Fruit fly (Drosophila melanogaster): ENCODE results near the gene Wnt10.

The Wnt10 gene

dm6 chr2L:7387813-7388558 lies 24.8 kb downstream of the Wnt10 start, which contains the start of the genes CG5149 and gudu (continued):
- peak; percentile 7 for TF ChIP-seq lilli (GFP tag; optimal IDR thresholded peaks at IDR 0.05)
- TF ChIP-seq CG3065 (GFP tag; optimal IDR thresholded peaks at IDR 0.05) = no peak
- no peak for TF ChIP-seq CG13123 (GFP tag; optimal IDR thresholded peaks at IDR 0.05)
- TF ChIP-seq Aef1 (GFP tag; IDR thresholded peaks at IDR 0.05) = no peak
- peak; percentile 31 for TF ChIP-seq CG18262 (tag; optimal IDR thresholded peaks at IDR 0.05)
- 0 out of 2 replicates have a peak, but pooled peaks have one; percentile 18 for TF ChIP-seq Ada2b (GFP tag; IDR thresholded peaks at IDR 0.05)
- TF ChIP-seq CG11560 (tag; IDR thresholded peaks at IDR 0.05) = no peak
- no peak for TF ChIP-seq NfI (GFP tag; optimal IDR thresholded peaks at IDR 0.05)
- TF ChIP-seq CG10431 (GFP tag; optimal IDR thresholded peaks at IDR 0.05) = no peak
- peak; percentile 41; the same call in 1 of the 2 replicates for TF ChIP-seq CG6272 (GFP tag; IDR thresholded peaks at IDR 0.05)
- TF ChIP-seq prd (optimal IDR thresholded peaks at IDR 0.05) = no peak
- no peak; the same call in 2 of the 3 replicates for TF ChIP-seq prd (GFP tag; IDR thresholded peaks at IDR 0.05)
- TF ChIP-seq Max (GFP tag; optimal IDR thresholded peaks at IDR 0.05) = no peak
- no peak for TF ChIP-seq CG7745 (tag; optimal IDR thresholded peaks at IDR 0.05)
- TF ChIP-seq CG17385 (GFP tag; optimal IDR thresholded peaks at IDR 0.05) = no peak
- TF ChIP-seq Atf6 (GFP tag; IDR thresholded peaks at IDR 0.05) = no peak
- TF ChIP-seq psq (GFP tag; optimal IDR thresholded peaks at IDR 0.05) = no peak
- no peak for TF ChIP-seq CG18764 (GFP tag; optimal IDR thresholded peaks at IDR 0.05)
- TF ChIP-seq CG7271 (tag; optimal IDR thresholded peaks at IDR 0.05) = no peak
- no peak; the same call in 3 of the 4 replicates for TF ChIP-seq Gug (GFP tag; IDR thresholded peaks at IDR 0.05)
- TF ChIP-seq tx (GFP tag; optimal IDR thresholded peaks at IDR 0.05) = no peak
- no peak for TF ChIP-seq Usf (GFP tag; optimal IDR thresholded peaks at IDR 0.05)
- no peak for TF ChIP-seq Side (GFP tag; optimal IDR thresholded peaks at IDR 0.05)
- TF ChIP-seq z (GFP tag; IDR thresholded peaks at IDR 0.05) = no peak
- TF ChIP-seq HLH54F (GFP tag; optimal IDR thresholded peaks at IDR 0.05) = no peak
- TF ChIP-seq lov (optimal IDR thresholded peaks at IDR 0.05) = no peak
- TF ChIP-seq lov (GFP tag; IDR thresholded peaks at IDR 0.05) = no peak
- no peak for TF ChIP-seq CG12071 (GFP tag; optimal IDR thresholded peaks at IDR 0.05)
- no peak for TF ChIP-seq Trl (optimal IDR thresholded peaks at IDR 0.05)
- no peak for TF ChIP-seq Trl (GFP tag; optimal IDR thresholded peaks at IDR 0.05)
- TF ChIP-seq bab2 (GFP tag; optimal IDR thresholded peaks at IDR 0.05) = no peak
- no peak for TF ChIP-seq CG3995 (GFP tag; optimal IDR thresholded peaks at IDR 0.05)
- no peak for TF ChIP-seq CG10274 (GFP tag; optimal IDR thresholded peaks at IDR 0.05)
- TF ChIP-seq dysf (GFP tag; IDR thresholded peaks at IDR 0.05) = no peak
- no peak for TF ChIP-seq CG17912 (GFP tag; optimal IDR thresholded peaks at IDR 0.05)
- no peak for TF ChIP-seq ro (GFP tag; IDR thresholded peaks at IDR 0.05)
- TF ChIP-seq CG12155 (GFP tag; optimal IDR thresholded peaks at IDR 0.05) = no peak
- TF ChIP-seq tin (GFP tag; optimal IDR thresholded peaks at IDR 0.05) = no peak
- peak; percentile 26; the same call in 1 of the 2 replicates for TF ChIP-seq sob (GFP tag; IDR thresholded peaks at IDR 0.05)
- TF ChIP-seq her (GFP tag; optimal IDR thresholded peaks at IDR 0.05) = peak; percentile 2
- no peak for TF ChIP-seq CG7372 (GFP tag; IDR thresholded peaks at IDR 0.05)
- no peak for TF ChIP-seq Mad (GFP tag; optimal IDR thresholded peaks at IDR 0.05)
- TF ChIP-seq kah (GFP tag; optimal IDR thresholded peaks at IDR 0.05) = no peak
- no peak for TF ChIP-seq eve (GFP tag; optimal IDR thresholded peaks at IDR 0.05)
- no peak for TF ChIP-seq sr (GFP tag; IDR thresholded peaks at IDR 0.05)
- TF ChIP-seq emc (GFP tag; optimal IDR thresholded peaks at IDR 0.05) = no peak
- TF ChIP-seq Oaz (GFP tag; IDR thresholded peaks at IDR 0.05) = no peak
- no peak for TF ChIP-seq cas (GFP tag; IDR thresholded peaks at IDR 0.05)
- peak; percentile 26 for TF ChIP-seq Jarid2 (GFP tag; optimal IDR thresholded peaks at IDR 0.05)
- TF ChIP-seq CG9437 (GFP tag; optimal IDR thresholded peaks at IDR 0.05) = no peak
- TF ChIP-seq bowl (GFP tag; IDR thresholded peaks at IDR 0.05) = no peak
- TF ChIP-seq CG9727 (GFP tag; optimal IDR thresholded peaks at IDR 0.05) = no peak
- TF ChIP-seq Dfd (GFP tag; optimal IDR thresholded peaks at IDR 0.05) = no peak
